Worm (Caenorhabditis elegans) whole organism, L1 larva: ENCODE data around the gene T26G10.3.

Experiments used
- C04F5.9 ChIP-seq: sonication (generic microtip); optimal IDR thresholded peaks from 2 replicates; lab custom pipeline; 2016; ENCODE audit warnings: missing genetic modification characterization, missing compliant biosample characterization
- C16A3.4 ChIP-seq: fragments of 150-350 bp; optimal IDR thresholded peaks from 2 replicates; lab custom pipeline; 2014; ENCODE audit warnings: missing biosample characterization, missing genetic modification characterization
- aha-1 ChIP-seq: fragments of 150-350 bp; optimal IDR thresholded peaks from 2 replicates; lab custom pipeline; 2014; ENCODE audit warnings: missing biosample characterization, missing genetic modification characterization
- aly-2 ChIP-seq: fragments of 150-350 bp; optimal IDR thresholded peaks from 2 replicates; lab custom pipeline; 2014; ENCODE audit warnings: missing biosample characterization, missing genetic modification characterization
- ama-1 ChIP-seq: fragments of 150-350 bp; optimal IDR thresholded peaks from 2 replicates; lab custom pipeline; 2014
- ceh-63 ChIP-seq: fragments of 200-800 bp; sonication (Bioruptor generic); optimal IDR thresholded peaks from 2 replicates; lab custom pipeline; 2018; ENCODE audit warnings: mild to moderate bottlenecking, missing genetic modification characterization, missing compliant biosample characterization
- ceh-8 ChIP-seq: fragments of 200-800 bp; sonication (Bioruptor generic); optimal IDR thresholded peaks from 2 replicates; lab custom pipeline; 2018; ENCODE audit warnings: mild to moderate bottlenecking, missing genetic modification characterization, moderate library complexity, missing compliant biosample characterization
- ceh-82 ChIP-seq, 3 experiments: fragments of 150-350 bp in 1 of 3; sonication (generic microtip) in 2 of 3; optimal IDR thresholded peaks; 2 replicates each; lab custom pipeline; 2014 to 2017; ENCODE audit warnings: missing biosample characterization in 3 of 3, missing genetic modification characterization in 3 of 3
- ceh-88 ChIP-seq: fragments of 200-800 bp; sonication (Bioruptor generic); IDR thresholded peaks from 2 replicates; pipeline ENCODE4 v1.3.6; 2022; ENCODE audit warnings: missing genetic modification characterization, missing compliant biosample characterization
- ces-1 ChIP-seq: fragments of 150-350 bp; optimal IDR thresholded peaks from 2 replicates; lab custom pipeline; 2014; ENCODE audit warnings: missing biosample characterization, missing genetic modification reagents, missing genetic modification characterization
- efl-1 ChIP-seq, 4 experiments: fragments of 150-350 bp; optimal IDR thresholded peaks in 3 of 4; peaks in 1 of 4; 1 replicate in 1 of 4; 2 replicates in 3 of 4; lab custom pipeline; 2014; ENCODE audit warnings: missing biosample characterization in 2 of 4, missing genetic modification characterization in 2 of 4, missing genetic modification reagents in 2 of 4
- egl-13 ChIP-seq: sonication (generic microtip); optimal IDR thresholded peaks from 2 replicates; lab custom pipeline; 2016; ENCODE audit warnings: missing genotype, missing genetic modification reagents, missing genetic modification characterization, missing compliant biosample characterization
- egl-27 ChIP-seq, 2 experiments: fragments of 150-350 bp in 1 of 2; sonication (generic microtip); optimal IDR thresholded peaks; 3 replicates each; lab custom pipeline; 2017 to 2018; ENCODE audit warnings: missing biosample characterization in 2 of 2, missing genetic modification characterization in 2 of 2, missing genetic modification reagents in 2 of 2
- fkh-4 ChIP-seq: sonication (generic microtip); optimal IDR thresholded peaks from 2 replicates; lab custom pipeline; 2016; ENCODE audit warnings: missing compliant biosample characterization, missing genetic modification characterization, borderline replicate concordance
- hlh-17 ChIP-seq: fragments of 200-800 bp; sonication (Bioruptor generic); optimal IDR thresholded peaks from 2 replicates; lab custom pipeline; 2018; ENCODE audit warnings: missing genetic modification characterization, mild to moderate bottlenecking, missing compliant biosample characterization, moderate library complexity, borderline replicate concordance
- hlh-4 ChIP-seq: sonication (generic microtip); optimal IDR thresholded peaks from 2 replicates; lab custom pipeline; 2016; ENCODE audit warnings: mild to moderate bottlenecking, missing genetic modification characterization, missing compliant biosample characterization
- jun-1 ChIP-seq: fragments of 150-350 bp; optimal IDR thresholded peaks from 2 replicates; lab custom pipeline; 2014; ENCODE audit warnings: missing biosample characterization, missing genetic modification reagents, missing genetic modification characterization
- lin-13 ChIP-seq: fragments of 150-350 bp; optimal IDR thresholded peaks from 2 replicates; lab custom pipeline; 2014; ENCODE audit warnings: missing biosample characterization, missing genetic modification reagents, missing genetic modification characterization
- lin-35 ChIP-seq, 2 experiments: fragments of 150-350 bp; optimal IDR thresholded peaks; 2 replicates each; lab custom pipeline; 2014; ENCODE audit warnings: missing biosample characterization in 2 of 2, missing genetic modification characterization in 2 of 2, missing genetic modification reagents in 2 of 2
- lin-39 ChIP-seq: fragments of 150-350 bp; optimal IDR thresholded peaks from 2 replicates; lab custom pipeline; 2014; ENCODE audit warnings: missing biosample characterization, missing genetic modification reagents, missing genetic modification characterization
- lir-3 ChIP-seq: sonication (generic microtip); optimal IDR thresholded peaks from 2 replicates; lab custom pipeline; 2016; ENCODE audit warnings: mild to moderate bottlenecking, missing genetic modification characterization, moderate library complexity, missing compliant biosample characterization; ENCODE audit not compliant: poor library complexity
- lsy-2 ChIP-seq, 2 experiments: fragments of 150-350 bp; optimal IDR thresholded peaks; 2 replicates each; lab custom pipeline; 2014; ENCODE audit warnings: missing biosample characterization in 2 of 2, missing genetic modification characterization in 2 of 2
- mdl-1 ChIP-seq, 2 experiments: fragments of 150-350 bp; optimal IDR thresholded peaks; 2 replicates each; lab custom pipeline; 2014 to 2017; ENCODE audit warnings: missing biosample characterization in 2 of 2, missing genetic modification characterization in 2 of 2, inconsistent platforms in 1 of 2
- mef-2 ChIP-seq: fragments of 150-350 bp; optimal IDR thresholded peaks from 2 replicates; lab custom pipeline; 2014; ENCODE audit warnings: missing biosample characterization, missing genetic modification characterization
- nhr-11 ChIP-seq: fragments of 150-350 bp; optimal IDR thresholded peaks from 2 replicates; lab custom pipeline; 2014; ENCODE audit warnings: missing biosample characterization, missing genetic modification characterization
- nhr-19 ChIP-seq: fragments of 200-800 bp; sonication (Bioruptor generic); conservative IDR thresholded peaks from 2 replicates; pipeline ENCODE4 v1.3.6; 2022; ENCODE audit warnings: missing genetic modification characterization, missing compliant biosample characterization
- nhr-20 ChIP-seq: sonication (generic microtip); optimal IDR thresholded peaks from 2 replicates; lab custom pipeline; 2016; ENCODE audit warnings: mild to moderate bottlenecking, missing genetic modification characterization, missing compliant biosample characterization
- nhr-237 ChIP-seq: fragments of 150-350 bp; optimal IDR thresholded peaks from 2 replicates; lab custom pipeline; 2014; ENCODE audit warnings: missing biosample characterization, missing genetic modification characterization
- nhr-47 ChIP-seq: sonication (generic microtip); optimal IDR thresholded peaks from 2 replicates; lab custom pipeline; 2016; ENCODE audit warnings: mild to moderate bottlenecking, missing genetic modification characterization, moderate library complexity, missing compliant biosample characterization
- nhr-77 ChIP-seq: fragments of 150-350 bp; optimal IDR thresholded peaks from 2 replicates; lab custom pipeline; 2014; ENCODE audit warnings: missing biosample characterization, missing genetic modification characterization
- nhr-85 ChIP-seq: sonication (generic microtip); peaks from one replicate; lab custom pipeline; 2016; ENCODE audit warnings: missing genetic modification characterization, inconsistent platforms, missing compliant biosample characterization
- pag-3 ChIP-seq: sonication (generic microtip); optimal IDR thresholded peaks from 2 replicates; lab custom pipeline; 2017; ENCODE audit warnings: missing genetic modification characterization, mild to moderate bottlenecking, missing compliant biosample characterization, antibody characterized with exemption, borderline replicate concordance; ENCODE audit not compliant: insufficient read depth
- sox-4 ChIP-seq: sonication (generic microtip); optimal IDR thresholded peaks from 2 replicates; lab custom pipeline; 2016; ENCODE audit warnings: missing genetic modification characterization, missing compliant biosample characterization
- sptf-1 ChIP-seq: fragments of 150-350 bp; optimal IDR thresholded peaks from 2 replicates; lab custom pipeline; 2014; ENCODE audit warnings: missing biosample characterization, missing genetic modification characterization
- sup-37 ChIP-seq: fragments of 200-800 bp; sonication (Bioruptor generic); optimal IDR thresholded peaks from 2 replicates; lab custom pipeline; 2018; ENCODE audit warnings: mild to moderate bottlenecking, missing genetic modification characterization, missing compliant biosample characterization
- tbx-2 ChIP-seq: sonication (generic microtip); optimal IDR thresholded peaks from 2 replicates; lab custom pipeline; 2016; ENCODE audit warnings: missing genetic modification characterization, missing compliant biosample characterization
- unc-130 ChIP-seq: fragments of 150-350 bp; optimal IDR thresholded peaks from 2 replicates; lab custom pipeline; 2017; ENCODE audit warnings: missing biosample characterization, missing genetic modification characterization, inconsistent platforms
- unc-30 ChIP-seq: sonication (generic microtip); optimal IDR thresholded peaks from 2 replicates; lab custom pipeline; 2017; ENCODE audit warnings: missing biosample characterization, missing genetic modification characterization
- unc-62 ChIP-seq: fragments of 150-350 bp; optimal IDR thresholded peaks from 2 replicates; lab custom pipeline; 2014; ENCODE audit warnings: missing biosample characterization, missing genetic modification reagents, missing genetic modification characterization
- unc-86 ChIP-seq: sonication (generic microtip); optimal IDR thresholded peaks from 2 replicates; lab custom pipeline; 2016; ENCODE audit warnings: missing genetic modification characterization, missing compliant biosample characterization
- vab-15 ChIP-seq: sonication (generic microtip); optimal IDR thresholded peaks from 2 replicates; lab custom pipeline; 2017; ENCODE audit warnings: missing genotype, mild to moderate bottlenecking, missing genetic modification characterization, missing compliant biosample characterization
- xbp-1 ChIP-seq: sonication (generic microtip); optimal IDR thresholded peaks from 2 replicates; lab custom pipeline; 2016; ENCODE audit warnings: missing genetic modification characterization, missing compliant biosample characterization
- zag-1 ChIP-seq: fragments of 150-350 bp; optimal IDR thresholded peaks from 2 replicates; lab custom pipeline; 2014; ENCODE audit warnings: missing biosample characterization, missing genetic modification characterization
- zip-4 ChIP-seq: fragments of 200-800 bp; sonication (Bioruptor generic); optimal IDR thresholded peaks from 2 replicates; lab custom pipeline; 2018; ENCODE audit warnings: mild to moderate bottlenecking, missing genetic modification characterization, moderate library complexity, missing compliant biosample characterization
- ztf-11 ChIP-seq, 2 experiments: sonication (generic microtip); optimal IDR thresholded peaks; 2 replicates each; lab custom pipeline; 2016 to 2017; ENCODE audit warnings: missing genetic modification characterization in 2 of 2, missing biosample characterization in 1 of 2, missing compliant biosample characterization in 1 of 2
- ztf-4 ChIP-seq: fragments of 150-350 bp; optimal IDR thresholded peaks from 2 replicates; lab custom pipeline; 2014; ENCODE audit warnings: missing biosample characterization, missing genetic modification characterization

Gene T26G10.3

DNA sequence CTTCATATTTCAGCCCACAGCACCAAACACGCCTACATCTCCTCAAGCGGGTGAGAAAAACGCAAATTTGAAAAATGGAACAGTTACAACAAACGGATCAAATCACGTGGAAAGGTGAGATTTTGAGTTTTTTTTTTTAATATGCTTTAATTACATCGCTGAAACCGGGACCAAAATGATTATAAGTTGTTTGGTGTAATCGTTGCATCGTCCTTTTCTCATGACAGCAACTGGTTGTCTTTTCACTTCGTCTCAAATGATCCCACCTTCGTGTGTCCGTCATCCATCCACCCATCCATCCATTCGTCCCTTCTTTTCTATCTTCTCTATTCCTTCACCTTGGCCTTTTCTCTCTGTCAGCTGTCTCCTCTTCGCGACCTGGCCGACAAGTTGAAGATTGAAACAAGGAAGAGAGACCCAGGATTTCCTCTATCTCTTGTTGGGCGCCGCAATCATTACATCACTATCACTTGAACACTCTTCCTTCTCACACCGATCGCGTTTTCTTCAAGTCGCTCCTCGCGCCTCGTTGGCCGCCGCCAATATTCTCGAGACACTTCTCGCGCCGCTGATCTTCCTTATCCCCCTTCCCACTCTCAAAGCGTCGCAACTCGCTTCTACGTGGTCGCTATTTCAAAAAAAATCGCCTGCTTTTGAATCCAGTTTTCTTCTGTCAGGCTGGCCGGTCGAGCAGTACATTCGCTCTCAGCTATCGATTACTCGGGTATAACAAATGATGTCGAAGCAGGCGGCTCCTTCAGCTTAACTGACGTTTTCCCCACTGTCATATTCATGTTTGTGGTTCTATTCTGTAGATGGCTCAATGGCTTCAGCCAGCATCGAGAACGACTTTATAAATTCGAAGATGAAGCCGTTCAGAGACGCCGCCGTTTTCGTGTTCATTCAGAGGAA, 44.2 kb upstream of the T26G10.3 start (continued):
- TF ChIP-seq lin-35 (GFP tag; optimal IDR thresholded peaks at IDR 0.05; lab: Kevin White, UChicago) (peak; percentile 3 to 21), ztf-11 (tag; optimal IDR thresholded peaks at IDR 0.05; lab: Kevin White, UChicago) (no peak), ceh-82 (tag; optimal IDR thresholded peaks at IDR 0.05; lab: Kevin White, UChicago) (no peak), ztf-4 (tag; lab: Kevin White, UChicago) (peak; percentile 48), nhr-77 (tag; lab: Kevin White, UChicago) (peak; percentile 10)

ce11 chrIII:9455980-9456658, 42.9 kb upstream of the T26G10.3 start, which contains the start of the genes rheb-1 and spk-1:
Gene rheb-1 (minus strand): TSS chrIII:9456030.
Gene spk-1 (plus strand): TSS chrIII:9456608.
- no peak for TF ChIP-seq aly-2 (tag; lab: Kevin White, UChicago)
- peak; percentile 89 for TF ChIP-seq nhr-19 (GFP tag; lab: Robert Waterston, UW)
- TF ChIP-seq efl-1 (optimal IDR thresholded peaks at IDR 0.05; lab: Kevin White, UChicago): peak; percentile 83 to 84
- TF ChIP-seq efl-1 (GFP tag; optimal IDR thresholded peaks at IDR 0.05 in 1 of 2; lab: Kevin White, UChicago): peak; percentile 69 to 97
- TF ChIP-seq unc-30: no peak
- TF ChIP-seq sptf-1 (tag; lab: Kevin White, UChicago): no peak
- TF ChIP-seq nhr-11: peak; percentile 58
- peak; percentile 59 for TF ChIP-seq zip-4 (GFP tag; lab: Kevin White, UChicago)
- peak; percentile 99 for TF ChIP-seq lsy-2 (tag; optimal IDR thresholded peaks at IDR 0.05; lab: Kevin White, UChicago)
- TF ChIP-seq C16A3.4 (tag; lab: Kevin White, UChicago): peak; percentile 84
- peak; percentile 48 for TF ChIP-seq ama-1 (lab: Kevin White, UChicago)
- peak; percentile 87 for TF ChIP-seq tbx-2
- TF ChIP-seq jun-1 (tag; lab: Kevin White, UChicago): peak; percentile 86
- TF ChIP-seq aha-1 (tag; lab: Kevin White, UChicago): peak; percentile 11
- TF ChIP-seq lin-39: peak; percentile 45
- peak; percentile 30 for TF ChIP-seq vab-15 (tag; lab: Kevin White, UChicago)
- peak; percentile 32 for TF ChIP-seq fkh-4
- peak in 1 of 2 experiments; percentile 68 for TF ChIP-seq mdl-1 (tag; optimal IDR thresholded peaks at IDR 0.05; lab: Kevin White, UChicago)
- TF ChIP-seq unc-86 (tag; lab: Kevin White, UChicago): peak; percentile 82
- TF ChIP-seq sox-4 (tag; lab: Kevin White, UChicago): peak; percentile 8
- TF ChIP-seq hlh-17 (GFP tag; lab: Kevin White, UChicago): no peak
- TF ChIP-seq mef-2 (tag; lab: Kevin White, UChicago): peak; percentile 79
- TF ChIP-seq lir-3: peak; percentile 71
- TF ChIP-seq unc-130 (tag; lab: Kevin White, UChicago): peak; percentile 81
- no peak for TF ChIP-seq ces-1 (GFP tag; lab: Kevin White, UChicago)
- peak; percentile 14 for TF ChIP-seq ceh-8
- TF ChIP-seq C04F5.9: peak; percentile 37
- no peak for TF ChIP-seq zag-1 (tag; lab: Kevin White, UChicago)
- peak; percentile 61 for TF ChIP-seq nhr-237 (tag; lab: Kevin White, UChicago)
- TF ChIP-seq nhr-85 (tag; lab: Kevin White, UChicago): peak; percentile 92
- TF ChIP-seq ztf-11 (tag; optimal IDR thresholded peaks at IDR 0.05; lab: Kevin White, UChicago): peak in 1 of 2 experiments; percentile 43
- TF ChIP-seq pag-3 (tag; lab: Kevin White, UChicago): no peak
- TF ChIP-seq ceh-82 (tag; optimal IDR thresholded peaks at IDR 0.05; lab: Kevin White, UChicago): peak; percentile 75 to 89 (median 75)
- peak; percentile 69; the same call in 1 of the 2 replicates for TF ChIP-seq ceh-88 (GFP tag; lab: Robert Waterston, UW)
- peak; percentile 82 for TF ChIP-seq egl-13 (tag; lab: Kevin White, UChicago)
- no peak for TF ChIP-seq unc-62 (GFP tag; lab: Kevin White, UChicago)
- TF ChIP-seq ceh-63 (GFP tag; lab: Kevin White, UChicago): no peak
- peak; percentile 93 for TF ChIP-seq nhr-20 (tag; lab: Kevin White, UChicago)
- TF ChIP-seq xbp-1 (tag; lab: Kevin White, UChicago): peak; percentile 87
- peak; percentile 90 for TF ChIP-seq nhr-47 (tag; lab: Kevin White, UChicago)
- TF ChIP-seq egl-27 (tag; optimal IDR thresholded peaks at IDR 0.05; lab: Kevin White, UChicago): no peak
- TF ChIP-seq sup-37 (GFP tag; lab: Kevin White, UChicago): peak; percentile 57
- TF ChIP-seq hlh-4: no peak
- TF ChIP-seq lin-13: peak; percentile 79
